Fruit fly (Drosophila melanogaster) whole organism, adult: ENCODE results near the gene CG3534.

ENCODE experiments used
- CG12768 ChIP-seq: fragments of 200-800 bp; sonication (Bioruptor generic); optimal IDR thresholded peaks from 2 replicates; lab custom pipeline; 2017; ENCODE audit warnings: missing biosample characterization, missing genetic modification characterization, mild to moderate bottlenecking, moderate library complexity, missing genetic modification reagents
- CG14711 ChIP-seq: fragments of 200-800 bp; sonication (Bioruptor generic); optimal IDR thresholded peaks from 2 replicates; lab custom pipeline; 2018; ENCODE audit warnings: missing biosample characterization, mild to moderate bottlenecking, missing genetic modification characterization, moderate library complexity
- CG1620 ChIP-seq: fragments of 200-800 bp; sonication (Bioruptor generic); optimal IDR thresholded peaks from 2 replicates; lab custom pipeline; 2016; ENCODE audit warnings: missing biosample characterization, missing genetic modification characterization
- CG33017 ChIP-seq: fragments of 200-800 bp; sonication (Bioruptor generic); optimal IDR thresholded peaks from 2 replicates; lab custom pipeline; 2018; ENCODE audit warnings: missing biosample characterization, mild to moderate bottlenecking, missing genetic modification characterization, moderate library complexity
- CG5204 ChIP-seq: fragments of 200-800 bp; sonication (Bioruptor generic); optimal IDR thresholded peaks from 2 replicates; lab custom pipeline; 2016; ENCODE audit warnings: missing biosample characterization, missing genetic modification characterization
- CG7101 ChIP-seq: fragments of 200-800 bp; sonication (Bioruptor generic); optimal IDR thresholded peaks from 2 replicates; lab custom pipeline; 2018; ENCODE audit warnings: missing biosample characterization, mild to moderate bottlenecking, missing genetic modification characterization, moderate library complexity
- Mnt ChIP-seq: fragments of 200-800 bp; sonication (Bioruptor generic); optimal IDR thresholded peaks from 2 replicates; lab custom pipeline; 2016; ENCODE audit warnings: missing biosample characterization, mild to moderate bottlenecking, missing genetic modification characterization
- bab1 ChIP-seq: fragments of 200-800 bp; sonication (Bioruptor generic); optimal IDR thresholded peaks from 3 replicates; lab custom pipeline; 2019; ENCODE audit warnings: missing biosample characterization, mild to moderate bottlenecking, missing genetic modification characterization, moderate library complexity
- ovo ChIP-seq: fragments of 200-800 bp; sonication (Bioruptor generic); optimal IDR thresholded peaks from 2 replicates; lab custom pipeline; 2016; ENCODE audit warnings: missing biosample characterization, missing genetic modification characterization
- tj ChIP-seq: fragments of 200-800 bp; sonication (Bioruptor generic); optimal IDR thresholded peaks from 3 replicates; lab custom pipeline; 2017; ENCODE audit warnings: missing biosample characterization, mild to moderate bottlenecking, missing genetic modification characterization, moderate library complexity

- TF ChIP-seq CG12768 (GFP tag; lab: Kevin White, UChicago) (no peak), CG14711 (tag; lab: Kevin White, UChicago) (no peak), tj (no peak), CG1620 (GFP tag; lab: Kevin White, UChicago) (no peak), CG5204 (GFP tag; lab: Kevin White, UChicago) (no peak), Mnt (GFP tag; lab: Kevin White, UChicago) (no peak), CG7101 (no peak), bab1 (GFP tag; lab: Kevin White, UChicago) (no peak), ovo (GFP tag; lab: Kevin White, UChicago) (no peak), CG33017 (tag; lab: Kevin White, UChicago) (no peak)
These were observed 41.8 kb upstream of the CG3534 start for dm6 chr3R:16954423-16954822.
